Fruit fly (Drosophila melanogaster) whole organism, adult: ENCODE results near the gene Cad88C.

Source experiments
- CG11617 ChIP-seq: fragments of 200-800 bp; sonication (Bioruptor generic); optimal IDR thresholded peaks from 2 replicates; lab custom pipeline; 2017; ENCODE audit warnings: mild to moderate bottlenecking, missing biosample characterization, missing genetic modification reagents, missing genetic modification characterization
- CG12768 ChIP-seq: fragments of 200-800 bp; sonication (Bioruptor generic); optimal IDR thresholded peaks from 2 replicates; lab custom pipeline; 2017; ENCODE audit warnings: missing biosample characterization, missing genetic modification characterization, mild to moderate bottlenecking, moderate library complexity, missing genetic modification reagents
- CG14711 ChIP-seq: fragments of 200-800 bp; sonication (Bioruptor generic); optimal IDR thresholded peaks from 2 replicates; lab custom pipeline; 2018; ENCODE audit warnings: missing biosample characterization, mild to moderate bottlenecking, missing genetic modification characterization, moderate library complexity
- CG1620 ChIP-seq: fragments of 200-800 bp; sonication (Bioruptor generic); optimal IDR thresholded peaks from 2 replicates; lab custom pipeline; 2016; ENCODE audit warnings: missing biosample characterization, missing genetic modification characterization
- CG33017 ChIP-seq: fragments of 200-800 bp; sonication (Bioruptor generic); optimal IDR thresholded peaks from 2 replicates; lab custom pipeline; 2018; ENCODE audit warnings: missing biosample characterization, mild to moderate bottlenecking, missing genetic modification characterization, moderate library complexity
- CG5204 ChIP-seq: fragments of 200-800 bp; sonication (Bioruptor generic); optimal IDR thresholded peaks from 2 replicates; lab custom pipeline; 2016; ENCODE audit warnings: missing biosample characterization, missing genetic modification characterization
- CG7045 ChIP-seq: fragments of 200-800 bp; sonication (Bioruptor generic); optimal IDR thresholded peaks from 2 replicates; lab custom pipeline; 2017; ENCODE audit warnings: missing biosample characterization, mild to moderate bottlenecking, missing genetic modification characterization
- CG7101 ChIP-seq: fragments of 200-800 bp; sonication (Bioruptor generic); optimal IDR thresholded peaks from 2 replicates; lab custom pipeline; 2018; ENCODE audit warnings: missing biosample characterization, mild to moderate bottlenecking, missing genetic modification characterization, moderate library complexity
- Clk ChIP-seq: fragments of 200-800 bp; sonication (Bioruptor generic); optimal IDR thresholded peaks from 2 replicates; lab custom pipeline; 2017; ENCODE audit warnings: missing biosample characterization, missing genetic modification characterization
- Crg-1 ChIP-seq: fragments of 200-800 bp; sonication (Bioruptor generic); optimal IDR thresholded peaks from 2 replicates; lab custom pipeline; 2016; ENCODE audit warnings: missing biosample characterization, missing genetic modification characterization
- Hr96 ChIP-seq: fragments of 200-800 bp; sonication (Bioruptor generic); optimal IDR thresholded peaks from 2 replicates; lab custom pipeline; 2016; ENCODE audit warnings: missing biosample characterization, missing genetic modification characterization
- Mnt ChIP-seq: fragments of 200-800 bp; sonication (Bioruptor generic); optimal IDR thresholded peaks from 2 replicates; lab custom pipeline; 2016; ENCODE audit warnings: missing biosample characterization, mild to moderate bottlenecking, missing genetic modification characterization
- bab1 ChIP-seq: fragments of 200-800 bp; sonication (Bioruptor generic); optimal IDR thresholded peaks from 3 replicates; lab custom pipeline; 2019; ENCODE audit warnings: missing biosample characterization, mild to moderate bottlenecking, missing genetic modification characterization, moderate library complexity
- cic ChIP-seq: fragments of 200-800 bp; sonication (Bioruptor generic); optimal IDR thresholded peaks from 2 replicates; lab custom pipeline; 2017; ENCODE audit warnings: missing biosample characterization, mild to moderate bottlenecking, missing genetic modification characterization, moderate library complexity
- cnc ChIP-seq, 2 experiments: fragments of >200 bp; optimal IDR thresholded peaks; 2 replicates each; lab custom pipeline; 2017
- kay ChIP-seq: fragments of 200-800 bp; sonication (Bioruptor generic); peaks from one replicate; lab custom pipeline; 2016; ENCODE audit warnings: missing biosample characterization, missing genetic modification characterization, borderline replicate concordance
- ovo ChIP-seq: fragments of 200-800 bp; sonication (Bioruptor generic); optimal IDR thresholded peaks from 2 replicates; lab custom pipeline; 2016; ENCODE audit warnings: missing biosample characterization, missing genetic modification characterization
- pad ChIP-seq: fragments of 200-800 bp; sonication (Bioruptor generic); optimal IDR thresholded peaks from 3 replicates; lab custom pipeline; 2017; ENCODE audit warnings: missing biosample characterization, missing genetic modification characterization, mild to moderate bottlenecking, moderate library complexity, missing genetic modification reagents
- tj ChIP-seq: fragments of 200-800 bp; sonication (Bioruptor generic); optimal IDR thresholded peaks from 3 replicates; lab custom pipeline; 2017; ENCODE audit warnings: missing biosample characterization, mild to moderate bottlenecking, missing genetic modification characterization, moderate library complexity
- toe ChIP-seq: fragments of 200-800 bp; sonication (Bioruptor generic); optimal IDR thresholded peaks from 2 replicates; lab custom pipeline; 2016; ENCODE audit warnings: missing biosample characterization, missing genetic modification characterization

Cad88C gene

dm6 chr3R:14655912-14656700 lies 25.8 kb downstream of the Cad88C start:
- TF ChIP-seq CG7045 (GFP tag; lab: Kevin White, UChicago) (no peak), tj (GFP tag; lab: Kevin White, UChicago) (no peak), CG11617 (GFP tag; lab: Kevin White, UChicago) (no peak), CG33017 (tag; lab: Kevin White, UChicago) (no peak), cic (no peak), Clk (GFP tag; lab: Kevin White, UChicago) (no peak), toe (GFP tag; lab: Kevin White, UChicago) (no peak), pad (GFP tag; lab: Kevin White, UChicago) (no peak), cnc (optimal IDR thresholded peaks at IDR 0.05; lab: Kevin White, UChicago) (no peak), CG1620 (GFP tag; lab: Kevin White, UChicago) (no peak), CG14711 (no peak), Hr96 (GFP tag; lab: Kevin White, UChicago) (no peak), bab1 (GFP tag; lab: Kevin White, UChicago) (no peak), CG5204 (GFP tag; lab: Kevin White, UChicago) (no peak), Mnt (GFP tag; lab: Kevin White, UChicago) (no peak)

dm6 chr3R:14656760-14657604 lies 26.7 kb downstream of the Cad88C start, which contains the start of gene CG3505:
TSS of gene CG3505 (plus strand) at chr3R:14657447.
- peak; percentile 47 for TF ChIP-seq CG7101 (tag; lab: Kevin White, UChicago)
- TF ChIP-seq pad (GFP tag; lab: Kevin White, UChicago): peak; percentile 4
- TF ChIP-seq cnc (optimal IDR thresholded peaks at IDR 0.05; lab: Kevin White, UChicago): no peak
- TF ChIP-seq cic: peak; percentile 68
- TF ChIP-seq CG5204 (GFP tag; lab: Kevin White, UChicago): no peak
- no peak for TF ChIP-seq CG1620 (GFP tag; lab: Kevin White, UChicago)
- no peak for TF ChIP-seq toe (GFP tag; lab: Kevin White, UChicago)
- TF ChIP-seq CG7045 (GFP tag; lab: Kevin White, UChicago): peak; percentile 66
- TF ChIP-seq Hr96 (GFP tag; lab: Kevin White, UChicago): no peak
- no peak for TF ChIP-seq Crg-1
- TF ChIP-seq Clk (GFP tag; lab: Kevin White, UChicago): no peak
- TF ChIP-seq CG14711: peak; percentile 24
- peak; percentile 40 for TF ChIP-seq bab1 (GFP tag; lab: Kevin White, UChicago)
- peak; percentile 17 for TF ChIP-seq CG12768 (GFP tag; lab: Kevin White, UChicago)
- no peak for TF ChIP-seq tj (GFP tag; lab: Kevin White, UChicago)
- peak; percentile 50 for TF ChIP-seq CG33017 (tag; lab: Kevin White, UChicago)
- no peak for TF ChIP-seq CG11617 (GFP tag; lab: Kevin White, UChicago)
- TF ChIP-seq Mnt (GFP tag; lab: Kevin White, UChicago): peak; percentile 37
- no peak for TF ChIP-seq ovo (GFP tag; lab: Kevin White, UChicago)
- no peak for TF ChIP-seq kay (GFP tag; lab: Kevin White, UChicago)

- no peak for TF ChIP-seq CG12768 (GFP tag; lab: Kevin White, UChicago)
- TF ChIP-seq tj (GFP tag; lab: Kevin White, UChicago): no peak
- TF ChIP-seq CG5204 (GFP tag; lab: Kevin White, UChicago): no peak
- TF ChIP-seq Hr96 (GFP tag; lab: Kevin White, UChicago): no peak
- TF ChIP-seq toe (GFP tag; lab: Kevin White, UChicago): no peak
- TF ChIP-seq pad (GFP tag; lab: Kevin White, UChicago): no peak
- no peak for TF ChIP-seq bab1 (GFP tag; lab: Kevin White, UChicago)
- TF ChIP-seq CG11617 (GFP tag; lab: Kevin White, UChicago): no peak
- no peak for TF ChIP-seq CG7045 (GFP tag; lab: Kevin White, UChicago)
- TF ChIP-seq Crg-1: no peak
- no peak for TF ChIP-seq Mnt (GFP tag; lab: Kevin White, UChicago)
Observed at dm6 chr3R:14657605-14657910, 27.3 kb downstream of the Cad88C start.

dm6 chr3R:14658170-14658569 lies 27.9 kb downstream of the Cad88C start:
- no peak for TF ChIP-seq CG14711
- no peak for TF ChIP-seq Crg-1
- no peak for TF ChIP-seq bab1 (GFP tag; lab: Kevin White, UChicago)

- TF ChIP-seq CG33017 (tag; lab: Kevin White, UChicago) (no peak), CG11617 (GFP tag; lab: Kevin White, UChicago) (peak; percentile 45), cnc (optimal IDR thresholded peaks at IDR 0.05; lab: Kevin White, UChicago) (no peak), CG1620 (GFP tag; lab: Kevin White, UChicago) (peak; percentile 23), cic (peak; percentile 35), Clk (GFP tag; lab: Kevin White, UChicago) (no peak), Crg-1 (peak; percentile 58), tj (GFP tag; lab: Kevin White, UChicago) (peak; percentile 32), Hr96 (GFP tag; lab: Kevin White, UChicago) (no peak), bab1 (GFP tag; lab: Kevin White, UChicago) (peak; percentile 75), CG14711 (peak; percentile 30), Mnt (GFP tag; lab: Kevin White, UChicago) (peak; percentile 34), CG12768 (GFP tag; lab: Kevin White, UChicago) (peak; percentile 41), pad (GFP tag; lab: Kevin White, UChicago) (peak; percentile 16), CG7101 (tag; lab: Kevin White, UChicago) (peak; percentile 3), toe (GFP tag; lab: Kevin White, UChicago) (no peak)
Observed at dm6 chr3R:14659354-14659804, 29.1 kb downstream of the Cad88C start, which contains the start of gene Hexim. TSS of gene Hexim (plus strand) at chr3R:14659438.
